Worm (Caenorhabditis elegans) whole organism, L1 larva: ENCODE data around the gene nlp-47.
"Not testable (repeated sequence)": the region's sequence is repeated elsewhere in the genome, so short reads cannot be mapped to it uniquely, and the experiment has no call there.

Source experiments
- blmp-1 ChIP-seq: fragments of 150-350 bp; optimal IDR thresholded peaks from 2 replicates; lab custom pipeline; 2014; ENCODE audit warnings: missing biosample characterization, missing genetic modification characterization
- dsc-1 ChIP-seq: sonication (generic microtip); optimal IDR thresholded peaks from 2 replicates; lab custom pipeline; 2016; ENCODE audit warnings: mild to moderate bottlenecking, missing genetic modification characterization, missing compliant biosample characterization
- elt-2 ChIP-seq: sonication (generic microtip); optimal IDR thresholded peaks from 2 replicates; lab custom pipeline; 2016; ENCODE audit warnings: missing genetic modification characterization, mild to moderate bottlenecking, inconsistent platforms, missing compliant biosample characterization, missing genetic modification reagents
- fkh-10 ChIP-seq: sonication (generic microtip); optimal IDR thresholded peaks from 2 replicates; lab custom pipeline; 2017; ENCODE audit warnings: missing biosample characterization, missing genetic modification reagents, missing genetic modification characterization
- hlh-17 ChIP-seq: fragments of 200-800 bp; sonication (Bioruptor generic); optimal IDR thresholded peaks from 2 replicates; lab custom pipeline; 2018; ENCODE audit warnings: missing genetic modification characterization, mild to moderate bottlenecking, missing compliant biosample characterization, moderate library complexity, borderline replicate concordance
- lsy-2 ChIP-seq, 2 experiments: fragments of 150-350 bp; optimal IDR thresholded peaks; 2 replicates each; lab custom pipeline; 2014; ENCODE audit warnings: missing biosample characterization in 2 of 2, missing genetic modification characterization in 2 of 2
- mdl-1 ChIP-seq, 2 experiments: fragments of 150-350 bp; optimal IDR thresholded peaks; 2 replicates each; lab custom pipeline; 2014 to 2017; ENCODE audit warnings: missing biosample characterization in 2 of 2, missing genetic modification characterization in 2 of 2, inconsistent platforms in 1 of 2
- mef-2 ChIP-seq: fragments of 150-350 bp; optimal IDR thresholded peaks from 2 replicates; lab custom pipeline; 2014; ENCODE audit warnings: missing biosample characterization, missing genetic modification characterization
- nhr-90 ChIP-seq: sonication (generic microtip); optimal IDR thresholded peaks from 2 replicates; lab custom pipeline; 2016; ENCODE audit warnings: mild to moderate bottlenecking, missing genetic modification characterization, missing compliant biosample characterization; ENCODE audit not compliant: poor library complexity
- snu-23 ChIP-seq: sonication (generic microtip); optimal IDR thresholded peaks from 2 replicates; lab custom pipeline; 2016; ENCODE audit warnings: missing genetic modification characterization, missing compliant biosample characterization

DNA sequence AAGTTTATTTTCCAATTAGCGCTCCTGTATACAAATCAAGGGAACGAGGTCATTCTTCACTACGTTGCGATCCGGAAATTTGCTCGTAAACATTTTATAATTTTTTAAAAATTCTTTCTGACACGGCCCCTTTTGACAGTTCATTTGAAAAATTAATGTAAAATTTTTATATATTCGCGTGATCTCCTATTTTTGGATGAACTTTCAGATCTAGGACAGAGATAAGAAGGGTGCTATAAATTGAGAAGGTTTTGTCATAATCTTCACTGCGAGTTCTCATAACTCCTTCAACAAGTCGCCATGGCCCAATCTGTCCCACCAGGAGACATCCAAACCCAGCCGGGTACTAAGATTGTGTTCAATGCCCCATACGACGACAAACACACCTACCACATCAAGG, 30.4 kb upstream of the nlp-47 start, which contains the start of gene msp-19:
- TF ChIP-seq nhr-90 (tag; lab: Kevin White, UChicago); hlh-17 (GFP tag; lab: Kevin White, UChicago); dsc-1 (tag; lab: Kevin White, UChicago); snu-23; mdl-1 (tag; optimal IDR thresholded peaks at IDR 0.05; lab: Kevin White, UChicago); elt-2 (tag; lab: Kevin White, UChicago); mef-2 (tag; lab: Kevin White, UChicago); blmp-1 (tag; lab: Kevin White, UChicago); fkh-10 (GFP tag; lab: Kevin White, UChicago); lsy-2 (tag; optimal IDR thresholded peaks at IDR 0.05; lab: Kevin White, UChicago): not testable (repeated sequence)
